Worm (Caenorhabditis elegans) whole organism, L4 larva: ENCODE data around the gene nlp-78.

Experiments used
- F26F4.8 ChIP-seq: fragments of 200-800 bp; sonication (Bioruptor generic); conservative IDR thresholded peaks from 2 replicates; pipeline ENCODE4 v1.3.6; 2022; ENCODE audit warnings: missing genetic modification characterization, missing compliant biosample characterization
- F44E2.7 ChIP-seq: fragments of 200-800 bp; sonication (Bioruptor generic); IDR thresholded peaks from 2 replicates; pipeline ENCODE4 v2.1.2; 2022; ENCODE audit warnings: missing genetic modification characterization, missing compliant biosample characterization
- T20F7.1 ChIP-seq: fragments of 200-800 bp; sonication (Bioruptor generic); optimal IDR thresholded peaks from 2 replicates; lab custom pipeline; 2018; ENCODE audit warnings: mild to moderate bottlenecking, missing genetic modification characterization, missing compliant biosample characterization
- Y105C5A.15 ChIP-seq: fragments of 200-800 bp; sonication (Bioruptor generic); IDR thresholded peaks from 2 replicates; pipeline ENCODE4 v1.3.6; 2022; ENCODE audit warnings: missing genetic modification characterization, missing compliant biosample characterization
- Y75B8A.6 ChIP-seq: fragments of 200-800 bp; sonication (Bioruptor generic); IDR thresholded peaks from 2 replicates; pipeline ENCODE4 v1.3.6; 2022; ENCODE audit warnings: missing genetic modification reagents, missing genetic modification characterization, missing compliant biosample characterization
- ZK337.2 ChIP-seq: fragments of 200-800 bp; sonication (Bioruptor generic); IDR thresholded peaks from 2 replicates; pipeline ENCODE4 v1.3.6; 2022; ENCODE audit warnings: missing genetic modification reagents, missing genetic modification characterization, missing compliant biosample characterization
- aha-1 ChIP-seq: fragments of 150-350 bp; peaks from one replicate; lab custom pipeline; 2014; ENCODE audit warnings: missing biosample characterization, missing genetic modification characterization
- aly-2 ChIP-seq: sonication (generic microtip); optimal IDR thresholded peaks from 2 replicates; lab custom pipeline; 2018; ENCODE audit warnings: missing biosample characterization, missing genetic modification characterization
- ama-1 ChIP-seq: fragments of 150-350 bp; optimal IDR thresholded peaks from 2 replicates; lab custom pipeline; 2014; ENCODE audit warnings: inconsistent platforms, mixed read lengths
- arid-1 ChIP-seq: fragments of 200-800 bp; sonication (Bioruptor generic); conservative IDR thresholded peaks from 2 replicates; pipeline ENCODE4 v1.3.6; 2022; ENCODE audit warnings: missing genetic modification reagents, missing genetic modification characterization, missing compliant biosample characterization
- attf-4 ChIP-seq: sonication (generic microtip); optimal IDR thresholded peaks from 3 replicates; lab custom pipeline; 2017; ENCODE audit warnings: missing biosample characterization, missing genetic modification characterization
- ceh-20 ChIP-seq: fragments of 200-800 bp; sonication (Bioruptor generic); IDR thresholded peaks from 2 replicates; pipeline ENCODE4 v1.3.6; 2022; ENCODE audit warnings: missing genetic modification reagents, missing genetic modification characterization, missing compliant biosample characterization
- ceh-44 ChIP-seq: fragments of 200-800 bp; sonication (Bioruptor generic); IDR thresholded peaks from 2 replicates; pipeline ENCODE4 v1.3.6; 2022; ENCODE audit warnings: missing genetic modification reagents, missing genetic modification characterization, missing compliant biosample characterization
- ceh-62 ChIP-seq: sonication (generic microtip); optimal IDR thresholded peaks from 2 replicates; lab custom pipeline; 2017; ENCODE audit warnings: missing biosample characterization, missing genetic modification characterization
- ceh-82 ChIP-seq: sonication (generic microtip); optimal IDR thresholded peaks from 2 replicates; lab custom pipeline; 2017; ENCODE audit warnings: missing biosample characterization, missing genetic modification characterization
- ces-1 ChIP-seq: fragments of 150-350 bp; sonication (generic microtip); optimal IDR thresholded peaks from 4 replicates; lab custom pipeline; 2014; ENCODE audit warnings: missing biosample characterization, missing genetic modification reagents, missing genetic modification characterization
- cey-2 ChIP-seq: sonication (generic microtip); optimal IDR thresholded peaks from 3 replicates; lab custom pipeline; 2017; ENCODE audit warnings: missing genetic modification characterization, mild to moderate bottlenecking, missing compliant biosample characterization, antibody characterized with exemption, borderline replicate concordance; ENCODE audit not compliant: insufficient read depth
- ctbp-1 ChIP-seq: fragments of 200-800 bp; sonication (Bioruptor generic); IDR thresholded peaks from 2 replicates; pipeline ENCODE4 v1.3.6; 2022; ENCODE audit warnings: missing genetic modification reagents, missing genetic modification characterization, missing compliant biosample characterization
- daf-12 ChIP-seq: fragments of 150-350 bp; optimal IDR thresholded peaks from 2 replicates; lab custom pipeline; 2014; ENCODE audit warnings: missing biosample characterization, missing genetic modification reagents, missing genetic modification characterization
- daf-16 ChIP-seq, 3 experiments: sonication (generic microtip); optimal IDR thresholded peaks; 2 replicates each; lab custom pipeline; 2016 to 2017; ENCODE audit warnings: missing genetic modification characterization in 3 of 3, missing genetic modification reagents in 3 of 3, mild to moderate bottlenecking in 2 of 3, missing compliant biosample characterization in 2 of 3, missing biosample characterization in 1 of 3, moderate library complexity in 1 of 3
- dmd-8 ChIP-seq: fragments of 200-800 bp; sonication (Bioruptor generic); IDR thresholded peaks from 2 replicates; pipeline ENCODE4 v1.3.6; 2022; ENCODE audit warnings: missing genetic modification characterization, missing compliant biosample characterization
- egl-43 ChIP-seq: fragments of 200-800 bp; sonication (Bioruptor generic); IDR thresholded peaks from 2 replicates; pipeline ENCODE4 v1.3.6; 2022; ENCODE audit warnings: missing genetic modification reagents, missing genetic modification characterization, missing compliant biosample characterization
- hlh-11 ChIP-seq: fragments of 200-800 bp; sonication (Bioruptor generic); optimal IDR thresholded peaks from 2 replicates; lab custom pipeline; 2018; ENCODE audit warnings: mild to moderate bottlenecking, missing genetic modification characterization, missing compliant biosample characterization
- hlh-30 ChIP-seq: sonication (generic microtip); optimal IDR thresholded peaks from 2 replicates; lab custom pipeline; 2017; ENCODE audit warnings: antibody characterized with exemption, mild to moderate bottlenecking, missing genetic modification characterization, missing compliant biosample characterization; ENCODE audit not compliant: insufficient read depth
- lir-3 ChIP-seq: sonication (generic microtip); optimal IDR thresholded peaks from 2 replicates; lab custom pipeline; 2016; ENCODE audit warnings: mild to moderate bottlenecking, missing genetic modification characterization, missing compliant biosample characterization
- lsy-2 ChIP-seq, 2 experiments: fragments of 150-350 bp in 1 of 2; sonication (generic microtip) in 1 of 2; optimal IDR thresholded peaks; 2 replicates each; lab custom pipeline; 2014 to 2017; ENCODE audit warnings: missing biosample characterization in 2 of 2, missing genetic modification characterization in 2 of 2
- madf-5 ChIP-seq, 2 experiments: fragments of 200-800 bp; sonication (Bioruptor generic); IDR thresholded peaks; 2 replicates each; pipeline ENCODE4 v1.3.6; 2022; ENCODE audit warnings: missing compliant biosample characterization in 2 of 2, missing genetic modification characterization in 2 of 2
- madf-9 ChIP-seq: fragments of 200-800 bp; sonication (Bioruptor generic); conservative IDR thresholded peaks from 2 replicates; pipeline ENCODE4 v1.3.6; 2022; ENCODE audit warnings: missing genetic modification reagents, missing genetic modification characterization, missing compliant biosample characterization
- mep-1 ChIP-seq: fragments of 150-350 bp; sonication (generic microtip); optimal IDR thresholded peaks from 3 replicates; lab custom pipeline; 2014; ENCODE audit warnings: missing biosample characterization, missing genetic modification characterization
- nhr-111 ChIP-seq: fragments of 200-800 bp; sonication (Bioruptor generic); optimal IDR thresholded peaks from 2 replicates; lab custom pipeline; 2018; ENCODE audit warnings: mild to moderate bottlenecking, missing genetic modification characterization, missing compliant biosample characterization
- nhr-25 ChIP-seq: sonication (generic microtip); optimal IDR thresholded peaks from 2 replicates; lab custom pipeline; 2017; ENCODE audit warnings: missing genetic modification characterization, mild to moderate bottlenecking, missing compliant biosample characterization, antibody characterized with exemption, moderate library complexity, borderline replicate concordance; ENCODE audit not compliant: insufficient read depth
- nhr-28 ChIP-seq: fragments of 150-350 bp; optimal IDR thresholded peaks from 2 replicates; lab custom pipeline; 2014; ENCODE audit warnings: missing biosample characterization, missing genetic modification characterization
- nhr-41 ChIP-seq: fragments of 200-800 bp; sonication (Bioruptor generic); IDR thresholded peaks from 2 replicates; pipeline ENCODE4 v1.3.6; 2022; ENCODE audit warnings: missing genetic modification reagents, missing genetic modification characterization, missing compliant biosample characterization
- nhr-48 ChIP-seq: sonication (generic microtip); optimal IDR thresholded peaks from 2 replicates; lab custom pipeline; 2016; ENCODE audit warnings: mild to moderate bottlenecking, missing genetic modification characterization, missing compliant biosample characterization
- nhr-77 ChIP-seq: fragments of 150-350 bp; optimal IDR thresholded peaks from 2 replicates; lab custom pipeline; 2014; ENCODE audit warnings: missing biosample characterization, missing genetic modification characterization
- pqm-1 ChIP-seq: sonication (generic microtip); optimal IDR thresholded peaks from 2 replicates; lab custom pipeline; 2017; ENCODE audit warnings: missing biosample characterization, missing genetic modification characterization
- rbr-2 ChIP-seq: sonication (generic microtip); optimal IDR thresholded peaks from 2 replicates; lab custom pipeline; 2016; ENCODE audit warnings: missing genotype, missing genetic modification characterization, missing compliant biosample characterization
- sdz-12 ChIP-seq: fragments of 200-800 bp; sonication (Bioruptor generic); optimal IDR thresholded peaks from 2 replicates; lab custom pipeline; 2018; ENCODE audit warnings: mild to moderate bottlenecking, missing genetic modification characterization, missing compliant biosample characterization
- set-16 ChIP-seq: fragments of 200-800 bp; sonication (Bioruptor generic); IDR thresholded peaks from 2 replicates; pipeline ENCODE4 v1.3.6; 2022; ENCODE audit warnings: missing genetic modification reagents, missing genetic modification characterization, missing compliant biosample characterization
- snpc-1.2 ChIP-seq: fragments of 200-800 bp; sonication (Bioruptor generic); IDR thresholded peaks from 2 replicates; pipeline ENCODE4 v1.3.6; 2022; ENCODE audit warnings: missing genetic modification reagents, missing genetic modification characterization, missing compliant biosample characterization
- spr-1 ChIP-seq: sonication (generic microtip); optimal IDR thresholded peaks from 2 replicates; lab custom pipeline; 2016; ENCODE audit warnings: mild to moderate bottlenecking, missing genetic modification characterization, missing compliant biosample characterization
- spr-3 ChIP-seq: fragments of 200-800 bp; sonication (Bioruptor generic); optimal IDR thresholded peaks from 2 replicates; lab custom pipeline; 2018; ENCODE audit warnings: mild to moderate bottlenecking, missing genetic modification characterization, missing compliant biosample characterization
- tra-1 ChIP-seq: fragments of 200-800 bp; sonication (Bioruptor generic); IDR thresholded peaks from 2 replicates; pipeline ENCODE4 v1.3.6; 2022; ENCODE audit warnings: missing genetic modification reagents, missing genetic modification characterization, missing compliant biosample characterization
- unc-39 ChIP-seq: sonication (generic microtip); optimal IDR thresholded peaks from 2 replicates; lab custom pipeline; 2017; ENCODE audit warnings: missing biosample characterization, missing genetic modification characterization
- unc-62 ChIP-seq, 3 experiments: fragments of 150-350 bp in 1 of 3; sonication (generic microtip); optimal IDR thresholded peaks in 2 of 3; peaks in 1 of 3; 1 replicate in 1 of 3; 2 replicates in 2 of 3; lab custom pipeline; 2014 to 2017; ENCODE audit warnings: missing biosample characterization in 3 of 3, missing genetic modification characterization in 3 of 3, missing genetic modification reagents in 3 of 3, missing genotype in 1 of 3
- zag-1 ChIP-seq: fragments of 150-350 bp; optimal IDR thresholded peaks from 2 replicates; lab custom pipeline; 2014; ENCODE audit warnings: missing biosample characterization, missing genetic modification characterization
- zfp-2 ChIP-seq: sonication (generic microtip); optimal IDR thresholded peaks from 2 replicates; lab custom pipeline; 2016; ENCODE audit warnings: mild to moderate bottlenecking, missing genetic modification characterization, missing compliant biosample characterization
- zfp-3 ChIP-seq: fragments of 200-800 bp; sonication (Bioruptor generic); conservative IDR thresholded peaks from 2 replicates; pipeline ENCODE4 v1.3.6; 2022; ENCODE audit warnings: missing genetic modification reagents, missing genetic modification characterization, missing compliant biosample characterization
- zip-11 ChIP-seq: fragments of 200-800 bp; sonication (Bioruptor generic); IDR thresholded peaks from 2 replicates; pipeline ENCODE4 v1.3.6; 2022; ENCODE audit warnings: missing genetic modification characterization, missing compliant biosample characterization
- zip-2 ChIP-seq: fragments of 150-350 bp; optimal IDR thresholded peaks from 2 replicates; lab custom pipeline; 2014; ENCODE audit warnings: missing biosample characterization, missing genetic modification characterization
- ztf-7 ChIP-seq: fragments of 150-350 bp; optimal IDR thresholded peaks from 2 replicates; lab custom pipeline; 2014; ENCODE audit warnings: missing biosample characterization, missing genetic modification characterization

nlp-78 gene

DNA sequence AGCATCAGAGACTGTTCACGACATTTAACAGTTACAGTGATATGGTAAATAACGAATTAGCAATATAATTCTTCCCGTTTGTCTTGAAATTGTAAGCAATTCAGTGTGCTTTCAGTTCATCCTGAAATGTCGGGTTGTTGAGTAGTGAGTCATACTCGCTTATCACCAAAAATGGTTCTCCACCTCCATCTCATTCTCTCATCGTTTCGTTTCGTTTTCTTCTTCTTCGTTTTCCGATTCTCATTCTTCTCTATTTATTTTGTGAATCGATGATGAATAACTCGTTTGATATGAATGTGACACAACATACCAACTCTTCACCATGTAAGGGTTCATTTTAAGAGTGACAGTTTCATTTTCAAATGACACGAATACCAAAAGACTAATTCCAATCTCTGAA is 19.6 kb upstream of the nlp-78 start (continued):
- TF ChIP-seq hlh-11 (tag; lab: Kevin White, UChicago) (peak; percentile 40), zip-2 (tag; lab: Kevin White, UChicago) (no peak), daf-16 (GFP tag; optimal IDR thresholded peaks at IDR 0.05; lab: Kevin White, UChicago) (no peak), daf-16 (tag; optimal IDR thresholded peaks at IDR 0.05; lab: Kevin White, UChicago) (peak; percentile 41), rbr-2 (tag; lab: Kevin White, UChicago) (no peak), F44E2.7 (no peak), nhr-25 (tag; lab: Kevin White, UChicago) (no peak), snpc-1.2 (GFP tag; lab: Robert Waterston, UW) (no peak), lsy-2 (tag; optimal IDR thresholded peaks at IDR 0.05; lab: Kevin White, UChicago) (peak in 1 of 2 experiments; percentile 10), ama-1 (lab: Kevin White, UChicago) (no peak), zag-1 (no peak), ces-1 (GFP tag; lab: Kevin White, UChicago) (no peak), nhr-41 (GFP tag; lab: Robert Waterston, UW) (no peak), ctbp-1 (GFP tag; lab: Robert Waterston, UW) (no peak), arid-1 (no peak), daf-12 (tag; lab: Kevin White, UChicago) (no peak), attf-4 (tag; lab: Kevin White, UChicago) (no peak), zfp-2 (tag; lab: Kevin White, UChicago) (no peak), mep-1 (tag; lab: Kevin White, UChicago) (peak; percentile 9), spr-3 (GFP tag; lab: Kevin White, UChicago) (no peak), nhr-111 (no peak), sdz-12 (no peak), ceh-20 (GFP tag; lab: Robert Waterston, UW) (no peak), madf-9 (GFP tag; lab: Robert Waterston, UW) (no peak), F26F4.8 (GFP tag; lab: Robert Waterston, UW) (no peak), ceh-62 (tag; lab: Kevin White, UChicago) (no peak), Y105C5A.15 (GFP tag; lab: Robert Waterston, UW) (no peak), nhr-28 (peak; percentile 74), nhr-77 (tag; lab: Kevin White, UChicago) (peak; percentile 22), tra-1 (GFP tag; lab: Robert Waterston, UW) (no peak), egl-43 (no peak), madf-5 (GFP tag; IDR thresholded peaks at IDR 0.05; lab: Robert Waterston, UW) (no peak), spr-1 (no peak), ZK337.2 (no peak), set-16 (GFP tag; lab: Robert Waterston, UW) (no peak), nhr-48 (tag; lab: Kevin White, UChicago) (no peak), lir-3 (no peak), aly-2 (no peak), ceh-82 (tag; lab: Kevin White, UChicago) (no peak), hlh-30 (no peak), ztf-7 (tag; lab: Kevin White, UChicago) (no peak), pqm-1 (tag; lab: Kevin White, UChicago) (peak; percentile 77), T20F7.1 (GFP tag; lab: Kevin White, UChicago) (no peak), Y75B8A.6 (GFP tag; lab: Robert Waterston, UW) (no peak), cey-2 (no peak), zfp-3 (GFP tag; lab: Robert Waterston, UW) (no peak), dmd-8 (GFP tag; lab: Robert Waterston, UW) (no peak), ceh-44 (GFP tag; lab: Robert Waterston, UW) (no peak), aha-1 (tag; lab: Kevin White, UChicago) (no peak), unc-39 (tag; lab: Kevin White, UChicago) (no peak), unc-62 (GFP tag; optimal IDR thresholded peaks at IDR 0.05 in 1 of 2; lab: Kevin White, UChicago) (peak in 1 of 2 experiments; percentile 43), unc-62 (tag; optimal IDR thresholded peaks at IDR 0.05; lab: Kevin White, UChicago) (no peak), zip-11 (no peak)
